Fruit fly (Drosophila melanogaster) Kc167 (cell line): ENCODE results near the gene CG13054.

Experiments
- Myc ChIP-seq: fragments of >200 bp; optimal IDR thresholded peaks from 2 replicates; lab custom pipeline; 2017; ENCODE audit warnings: missing external identifiers
- Sin3A ChIP-seq: fragments of >200 bp; optimal IDR thresholded peaks from 2 replicates; lab custom pipeline; 2018; ENCODE audit warnings: missing external identifiers
- h ChIP-seq: fragments of >200 bp; optimal IDR thresholded peaks from 3 replicates; lab custom pipeline; 2018; ENCODE audit warnings: missing external identifiers
- psq ChIP-seq: fragments of >200 bp; optimal IDR thresholded peaks from 2 replicates; lab custom pipeline; 2017; ENCODE audit warnings: missing external identifiers
- ttk ChIP-seq: sonication (Bioruptor generic); optimal IDR thresholded peaks from 2 replicates; lab custom pipeline; 2017; ENCODE audit warnings: missing external identifiers

dm6 chr3L:16303078-16303477 lies 46.1 kb upstream of the CG13054 start, which contains the start of gene CG13044:
- no peak for TF ChIP-seq psq
- no peak for TF ChIP-seq h (lab: Kevin White, UChicago)
- no peak for TF ChIP-seq Myc (lab: Kevin White, UChicago)
- TF ChIP-seq Sin3A (lab: Kevin White, UChicago) = no peak
- no peak for TF ChIP-seq ttk (lab: Kevin White, UChicago)
